Worm (Caenorhabditis elegans): ENCODE data around the gene nhr-44.

ce11 chrV:8948996-8949395 lies 14.9 kb downstream of the nhr-44 start:
- TF ChIP-seq ama-1 (optimal IDR thresholded peaks at IDR 0.05): no peak
- TF ChIP-seq flt-1 (GFP tag; IDR thresholded peaks at IDR 0.05): no peak
